Worm (Caenorhabditis elegans): Measurements from ENCODE around the gene H34I24.2.
A peak's percentile ranks its signal among the peaks of the same experiment; 100 is the strongest.

Gene H34I24.2

ce11 chrIII:2858334-2858733 lies 16.5 kb downstream of the H34I24.2 start (continued):
- peak; percentile 63; the same call in 1 of the 2 replicates for TF ChIP-seq B0019.2 (GFP tag; conservative IDR thresholded peaks at IDR 0.05)
- TF ChIP-seq egrh-3 (GFP tag; IDR thresholded peaks at IDR 0.05), result no peak
- TF ChIP-seq zim-3 (tag; optimal IDR thresholded peaks at IDR 0.05), result no peak
- TF ChIP-seq snpc-1.3 (tag; optimal IDR thresholded peaks at IDR 0.05; ENCODE audit: insufficient read depth), result peak; percentile 16
- TF ChIP-seq let-607 (tag; optimal IDR thresholded peaks at IDR 0.05), result no peak
- TF ChIP-seq C06A6.2 (GFP tag; conservative IDR thresholded peaks at IDR 0.05), result no peak
- no peak for TF ChIP-seq ekl-4 (GFP tag; IDR thresholded peaks at IDR 0.05)
- no peak for TF ChIP-seq F57A8.1 (GFP tag; optimal IDR thresholded peaks at IDR 0.05)
- no peak for TF ChIP-seq ceh-40 (GFP tag; IDR thresholded peaks at IDR 0.05)
- TF ChIP-seq pbrm-1 (GFP tag; IDR thresholded peaks at IDR 0.05), result no peak
- TF ChIP-seq zfh-2 (GFP tag; conservative IDR thresholded peaks at IDR 0.05), result no peak
- no peak for TF ChIP-seq K12H6.12 (tag; optimal IDR thresholded peaks at IDR 0.05)
- TF ChIP-seq nfya-1 (tag; optimal IDR thresholded peaks at IDR 0.05; ENCODE audit: borderline replicate concordance, insufficient read depth), result no peak
- no peak for TF ChIP-seq Y67H2A.10 (GFP tag; conservative IDR thresholded peaks at IDR 0.05)
- no peak for TF ChIP-seq tbx-9 (tag; optimal IDR thresholded peaks at IDR 0.05; ENCODE audit: borderline replicate concordance)
- TF ChIP-seq ceh-27 (GFP tag; optimal IDR thresholded peaks at IDR 0.05), result no peak
- peak; percentile 84 for TF ChIP-seq xnd-1 (tag; optimal IDR thresholded peaks at IDR 0.05)
- TF ChIP-seq K11D2.4 (GFP tag; IDR thresholded peaks at IDR 0.05), result no peak
- no peak for TF ChIP-seq pha-4 (tag; optimal IDR thresholded peaks at IDR 0.05)
- no peak for TF ChIP-seq repo-1 (tag; optimal IDR thresholded peaks at IDR 0.05)
- TF ChIP-seq rcor-1 (GFP tag; IDR thresholded peaks at IDR 0.05), result peak; percentile 47
- TF ChIP-seq cebp-1 (GFP tag; IDR thresholded peaks at IDR 0.05), result no peak
- TF ChIP-seq cebp-1 (tag; optimal IDR thresholded peaks at IDR 0.05), result no peak
- TF ChIP-seq C17E4.6 (GFP tag; IDR thresholded peaks at IDR 0.05), result no peak
- no peak for TF ChIP-seq ztf-25 (GFP tag; IDR thresholded peaks at IDR 0.05)
- no peak for TF ChIP-seq snpc-1.1 (tag; optimal IDR thresholded peaks at IDR 0.05; ENCODE audit: insufficient read depth)
- TF ChIP-seq nhr-80 (tag; optimal IDR thresholded peaks at IDR 0.05), result no peak
- TF ChIP-seq dpl-1 (GFP tag; optimal IDR thresholded peaks at IDR 0.05), result peak; percentile 80
- TF ChIP-seq B0336.3 (GFP tag; IDR thresholded peaks at IDR 0.05), result no peak
- TF ChIP-seq F52B5.7 (tag; optimal IDR thresholded peaks at IDR 0.05), result no peak
- TF ChIP-seq tbp1 (GFP tag; optimal IDR thresholded peaks at IDR 0.05), result peak; percentile 20
- TF ChIP-seq lag-1 (GFP tag; IDR thresholded peaks at IDR 0.05), result no peak
- TF ChIP-seq rec-8 (tag; optimal IDR thresholded peaks at IDR 0.05), result no peak
- TF ChIP-seq attf-3 (GFP tag; conservative IDR thresholded peaks at IDR 0.05), result no peak
- TF ChIP-seq bed-2 (GFP tag; IDR thresholded peaks at IDR 0.05), result no peak
- TF ChIP-seq madf-6 (GFP tag; IDR thresholded peaks at IDR 0.05), result peak; percentile 95
- TF ChIP-seq ets-4 (GFP tag; optimal IDR thresholded peaks at IDR 0.05), result no peak
- TF ChIP-seq tlf-1 (GFP tag; optimal IDR thresholded peaks at IDR 0.05), result peak; percentile 23
- TF ChIP-seq nfyb-1 (GFP tag; IDR thresholded peaks at IDR 0.05), result 0 out of 2 replicates have a peak, but pooled peaks have one; percentile 32
- 0 out of 2 replicates have a peak, but pooled peaks have one; percentile 21 for TF ChIP-seq Y53G8AR.9 (GFP tag; conservative IDR thresholded peaks at IDR 0.05)
- TF ChIP-seq unc-62 (GFP tag; optimal IDR thresholded peaks at IDR 0.05), result no peak
- TF ChIP-seq atf-7 (tag; optimal IDR thresholded peaks at IDR 0.05), result no peak
- no peak for TF ChIP-seq F10E7.11 (tag; optimal IDR thresholded peaks at IDR 0.05)
- no peak for TF ChIP-seq B0261.1 (tag; optimal IDR thresholded peaks at IDR 0.05)
- no peak for TF ChIP-seq F39B2.1 (GFP tag; IDR thresholded peaks at IDR 0.05)
- peak; percentile 37; the same call in 1 of the 2 replicates for TF ChIP-seq mcd-1 (GFP tag; IDR thresholded peaks at IDR 0.05)
- TF ChIP-seq Y95B8A.8 (GFP tag; IDR thresholded peaks at IDR 0.05), result no peak
- TF ChIP-seq Y79H2A.3 (GFP tag; conservative IDR thresholded peaks at IDR 0.05), result no peak
